Fruit fly (Drosophila melanogaster): ENCODE measurements around the gene CG43232.
A peak's percentile ranks its signal among the peaks of the same experiment; 100 is the strongest.

The CG43232 gene

DNA sequence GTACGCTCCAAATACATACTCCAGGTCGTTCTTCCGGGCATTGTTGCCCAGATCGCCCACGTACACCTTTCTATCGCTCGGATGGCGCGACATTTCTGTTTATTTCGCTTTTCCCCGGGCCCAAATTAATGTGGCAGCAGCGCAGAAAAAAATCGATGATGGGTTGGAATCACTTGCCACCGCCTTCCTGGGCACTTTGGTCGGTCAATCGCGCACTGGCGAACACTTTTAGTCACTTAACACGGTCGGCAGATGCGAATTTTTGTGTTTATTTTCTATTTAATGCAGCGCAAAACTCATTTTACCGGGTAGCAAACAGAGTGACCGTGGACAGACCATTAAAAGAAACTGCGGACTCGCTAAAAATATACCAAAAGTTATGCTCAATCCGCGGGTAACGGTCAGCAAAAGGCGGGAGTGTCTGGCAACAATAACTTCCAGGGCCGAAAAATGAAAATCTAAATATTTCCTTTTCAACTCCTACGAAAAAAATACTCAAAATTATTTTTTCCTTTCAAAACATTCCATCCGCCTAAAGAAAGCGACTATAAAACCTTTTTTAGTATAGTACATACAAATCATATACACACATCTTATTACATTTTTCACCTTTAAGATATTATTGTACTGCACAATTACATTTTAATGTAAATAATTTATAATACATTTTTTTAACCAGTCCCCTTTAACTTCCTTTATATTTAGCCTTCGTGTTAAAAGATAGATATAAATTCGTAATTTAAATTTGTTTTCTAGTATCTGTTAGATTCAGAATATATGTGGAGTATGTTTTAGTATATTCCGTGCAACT is 11.9 kb upstream of the CG43232 start, which contains the start of gene x16 (continued):
- TF ChIP-seq Chrac-16 (GFP tag; optimal IDR thresholded peaks at IDR 0.05) (no peak), ase (GFP tag; IDR thresholded peaks at IDR 0.05) (no peak), Abd-B (GFP tag; optimal IDR thresholded peaks at IDR 0.05) (no peak), Scr (GFP tag; IDR thresholded peaks at IDR 0.05; ENCODE audit: partially characterized antibody) (no peak), H2.0 (GFP tag; IDR thresholded peaks at IDR 0.05) (no peak), org-1 (GFP tag; optimal IDR thresholded peaks at IDR 0.05) (no peak), CG14710 (tag; optimal IDR thresholded peaks at IDR 0.05) (peak; percentile 50)

- TF ChIP-seq CG8359 (GFP tag; optimal IDR thresholded peaks at IDR 0.05; ENCODE audit: borderline replicate concordance) (no peak), Ravus (GFP tag; IDR thresholded peaks at IDR 0.05) (no peak), bigmax (GFP tag; optimal IDR thresholded peaks at IDR 0.05) (peak; percentile 96), CG9876 (GFP tag; optimal IDR thresholded peaks at IDR 0.05) (no peak), fru (optimal IDR thresholded peaks at IDR 0.05) (no peak), CkIIα-i1 (GFP tag; IDR thresholded peaks at IDR 0.05) (no peak), CG18011 (GFP tag; optimal IDR thresholded peaks at IDR 0.05) (no peak), CG7963 (GFP tag; IDR thresholded peaks at IDR 0.05; ENCODE audit: partially characterized antibody) (no peak), CG10366 (GFP tag; IDR thresholded peaks at IDR 0.05) (no peak), H15 (GFP tag; IDR thresholded peaks at IDR 0.05) (no peak), fd3F (GFP tag; optimal IDR thresholded peaks at IDR 0.05) (no peak), CG2120 (GFP tag; optimal IDR thresholded peaks at IDR 0.05) (no peak), Mad (GFP tag; optimal IDR thresholded peaks at IDR 0.05) (no peak), CG14667 (GFP tag; IDR thresholded peaks at IDR 0.05) (no peak), CG13894 (tag; optimal IDR thresholded peaks at IDR 0.05) (no peak), CG4282 (GFP tag; optimal IDR thresholded peaks at IDR 0.05) (no peak), cato (GFP tag; optimal IDR thresholded peaks at IDR 0.05; ENCODE audit: borderline replicate concordance) (no peak), CG18764 (GFP tag; optimal IDR thresholded peaks at IDR 0.05) (no peak), cg (GFP tag; optimal IDR thresholded peaks at IDR 0.05) (peak; percentile 97), Drgx (GFP tag; IDR thresholded peaks at IDR 0.05) (no peak), CG1024 (GFP tag; IDR thresholded peaks at IDR 0.05) (no peak), Dref (GFP tag; IDR thresholded peaks at IDR 0.05) (no peak), CG14965 (GFP tag; optimal IDR thresholded peaks at IDR 0.05; ENCODE audit: borderline replicate concordance) (no peak), Hmx (GFP tag; optimal IDR thresholded peaks at IDR 0.05) (no peak), danr (GFP tag; IDR thresholded peaks at IDR 0.05) (no peak), fd102C (GFP tag; optimal IDR thresholded peaks at IDR 0.05) (no peak), NfI (GFP tag; optimal IDR thresholded peaks at IDR 0.05) (no peak), CG13624 (GFP tag; optimal IDR thresholded peaks at IDR 0.05) (peak; percentile 54), unpg (GFP tag; optimal IDR thresholded peaks at IDR 0.05) (no peak), odd (GFP tag; optimal IDR thresholded peaks at IDR 0.05) (no peak), gfzf (GFP tag; optimal IDR thresholded peaks at IDR 0.05) (peak; percentile 26), HLHmδ (GFP tag; optimal IDR thresholded peaks at IDR 0.05) (no peak), crp (GFP tag; optimal IDR thresholded peaks at IDR 0.05) (no peak), Dll (GFP tag; IDR thresholded peaks at IDR 0.05; ENCODE audit: partially characterized antibody) (no peak), CG32767 (GFP tag; IDR thresholded peaks at IDR 0.05) (peak; percentile 91), CG11398 (GFP tag; optimal IDR thresholded peaks at IDR 0.05) (no peak), lmd (GFP tag; IDR thresholded peaks at IDR 0.05) (no peak), Med (GFP tag) (peak; percentile 68), CG3281 (GFP tag; optimal IDR thresholded peaks at IDR 0.05) (no peak), CG17829 (tag; optimal IDR thresholded peaks at IDR 0.05) (no peak)
Observed at dm6 chr2L:6920661-6921359, 11.1 kb upstream of the CG43232 start, which contains the start of gene Hrb27C. Hrb27C (plus strand) TSS chr2L:6920704.
